Fruit fly (Drosophila melanogaster): Measurements from ENCODE around the gene CG42857.
A peak's percentile ranks its signal among the peaks of the same experiment; 100 is the strongest.

The CG42857 gene

dm6 chr3R:9867911-9868537 is 47.0 kb upstream of the CG42857 start, which contains the start of gene Teh1 (continued):
- TF ChIP-seq CG12659 (GFP tag; optimal IDR thresholded peaks at IDR 0.05), result no peak
- TF ChIP-seq CG9932 (GFP tag; IDR thresholded peaks at IDR 0.05), result 0 out of 2 replicates have a peak, but pooled peaks have one; percentile 14
- TF ChIP-seq E2f1 (GFP tag; IDR thresholded peaks at IDR 0.05), result 0 out of 2 replicates have a peak, but pooled peaks have one; percentile 7
- no peak for TF ChIP-seq zen (tag; optimal IDR thresholded peaks at IDR 0.05)
- no peak for TF ChIP-seq zfh1 (GFP tag; IDR thresholded peaks at IDR 0.05)
- no peak for TF ChIP-seq CG1832 (GFP tag; optimal IDR thresholded peaks at IDR 0.05)
- no peak for TF ChIP-seq oc (tag; optimal IDR thresholded peaks at IDR 0.05)
- TF ChIP-seq CG12219 (GFP tag; optimal IDR thresholded peaks at IDR 0.05), result no peak
- no peak for TF ChIP-seq otp (GFP tag; IDR thresholded peaks at IDR 0.05)
- no peak for TF ChIP-seq bsh (GFP tag; optimal IDR thresholded peaks at IDR 0.05)
- peak; percentile 58 for TF ChIP-seq ewg (GFP tag; optimal IDR thresholded peaks at IDR 0.05)
- no peak for TF ChIP-seq emc (GFP tag; optimal IDR thresholded peaks at IDR 0.05)
- TF ChIP-seq Trl (optimal IDR thresholded peaks at IDR 0.05), result peak; percentile 47 to 54
- peak; percentile 3 for TF ChIP-seq Trl (GFP tag; optimal IDR thresholded peaks at IDR 0.05)
- no peak for TF ChIP-seq Dip2 (GFP tag; IDR thresholded peaks at IDR 0.05)
- TF ChIP-seq CG7963 (GFP tag; IDR thresholded peaks at IDR 0.05; ENCODE audit: partially characterized antibody), result no peak
- no peak for TF ChIP-seq CG34224 (GFP tag; IDR thresholded peaks at IDR 0.05; ENCODE audit: partially characterized antibody)
- no peak for TF ChIP-seq CG16815 (GFP tag; optimal IDR thresholded peaks at IDR 0.05)
- no peak for TF ChIP-seq CG4854 (GFP tag; optimal IDR thresholded peaks at IDR 0.05)
- TF ChIP-seq CG11695 (GFP tag; IDR thresholded peaks at IDR 0.05), result no peak
- TF ChIP-seq Atf6 (GFP tag; IDR thresholded peaks at IDR 0.05), result peak; percentile 37; the same call in 1 of the 2 replicates
- TF ChIP-seq CG14667 (GFP tag; IDR thresholded peaks at IDR 0.05), result no peak
- no peak for TF ChIP-seq CG12299 (tag; optimal IDR thresholded peaks at IDR 0.05)
- no peak for TF ChIP-seq jumu (GFP tag; optimal IDR thresholded peaks at IDR 0.05)
- TF ChIP-seq crc (GFP tag; optimal IDR thresholded peaks at IDR 0.05), result no peak
- no peak for TF ChIP-seq Fer2 (tag; optimal IDR thresholded peaks at IDR 0.05)
- TF ChIP-seq pum (GFP tag; optimal IDR thresholded peaks at IDR 0.05), result no peak
- TF ChIP-seq gcm (GFP tag; optimal IDR thresholded peaks at IDR 0.05), result no peak
- no peak for TF ChIP-seq CG17385 (GFP tag; optimal IDR thresholded peaks at IDR 0.05)
- 0 out of 2 replicates have a peak, but pooled peaks have one; percentile 7 for TF ChIP-seq tna (GFP tag; IDR thresholded peaks at IDR 0.05; ENCODE audit: partially characterized antibody)
- no peak for TF ChIP-seq CG7928 (GFP tag; optimal IDR thresholded peaks at IDR 0.05)
- no peak for TF ChIP-seq CG12769 (tag; optimal IDR thresholded peaks at IDR 0.05)
- TF ChIP-seq Hand (GFP tag; optimal IDR thresholded peaks at IDR 0.05), result no peak
- TF ChIP-seq schlank (tag; optimal IDR thresholded peaks at IDR 0.05), result no peak
- TF ChIP-seq CG11723 (GFP tag; optimal IDR thresholded peaks at IDR 0.05), result no peak
- no peak for TF ChIP-seq dmrt11E (tag; optimal IDR thresholded peaks at IDR 0.05)
- no peak for TF ChIP-seq fu2 (GFP tag; optimal IDR thresholded peaks at IDR 0.05)
- no peak for TF ChIP-seq Hey (tag; optimal IDR thresholded peaks at IDR 0.05)
- TF ChIP-seq jigr1 (GFP tag; IDR thresholded peaks at IDR 0.05), result no peak
- TF ChIP-seq CG4360 (GFP tag; IDR thresholded peaks at IDR 0.05), result 0 out of 2 replicates have a peak, but pooled peaks have one; percentile 24
- no peak for TF ChIP-seq CG5180 (GFP tag; optimal IDR thresholded peaks at IDR 0.05)
- no peak for TF ChIP-seq CG11560 (tag; IDR thresholded peaks at IDR 0.05)
- TF ChIP-seq sob (GFP tag; IDR thresholded peaks at IDR 0.05), result no peak
- TF ChIP-seq dysf (GFP tag; IDR thresholded peaks at IDR 0.05), result 0 out of 3 replicates have a peak, but pooled peaks have one; percentile 19
- TF ChIP-seq CG2199 (GFP tag; IDR thresholded peaks at IDR 0.05), result no peak
- TF ChIP-seq lilli (GFP tag; optimal IDR thresholded peaks at IDR 0.05), result no peak
- no peak for TF ChIP-seq CG34376 (GFP tag; optimal IDR thresholded peaks at IDR 0.05)
- no peak for TF ChIP-seq H15 (GFP tag; IDR thresholded peaks at IDR 0.05)
- TF ChIP-seq Side (GFP tag; optimal IDR thresholded peaks at IDR 0.05), result no peak
- no peak for TF ChIP-seq CG1233 (GFP tag; optimal IDR thresholded peaks at IDR 0.05)

Data from whole organism, embryonic.